Fruit fly (Drosophila melanogaster): Measurements from ENCODE around the gene Klp98A.

DNA sequence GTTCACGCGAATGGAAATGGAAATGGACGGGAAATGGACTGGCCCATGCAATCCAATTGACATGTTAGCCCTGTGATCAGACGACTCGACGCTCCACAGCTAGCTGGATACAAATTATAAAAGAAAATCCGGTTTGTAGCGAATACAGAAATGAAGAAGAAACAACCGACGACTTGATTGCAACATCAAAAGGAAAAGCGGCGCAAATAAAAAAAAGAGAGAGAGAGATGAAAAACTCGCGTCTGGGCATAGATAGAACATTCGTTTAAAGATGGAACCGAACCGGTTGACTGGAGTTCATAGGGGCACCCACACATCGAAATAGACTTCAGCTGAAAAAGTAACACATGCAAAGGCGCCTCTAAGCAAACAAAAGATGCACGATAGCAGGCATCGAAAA, 3.1 kb downstream of the Klp98A start:
- no peak for TF ChIP-seq CG12236 (GFP tag; optimal IDR thresholded peaks at IDR 0.05)
- no peak for TF ChIP-seq sim (GFP tag; IDR thresholded peaks at IDR 0.05)
- no peak for TF ChIP-seq Mes4 (GFP tag; optimal IDR thresholded peaks at IDR 0.05)
- no peak for TF ChIP-seq h (optimal IDR thresholded peaks at IDR 0.05)
